Worm (Caenorhabditis elegans) whole organism, young adult: ENCODE results near the gene F15D4.6.

Experiments
- B0261.1 ChIP-seq: sonication (generic microtip); optimal IDR thresholded peaks from 2 replicates; lab custom pipeline; 2016; ENCODE audit warnings: mild to moderate bottlenecking, missing genetic modification characterization, moderate library complexity, missing compliant biosample characterization
- B0336.3 ChIP-seq: fragments of 200-800 bp; sonication (Bioruptor generic); IDR thresholded peaks from 2 replicates; pipeline ENCODE4 v1.3.6; 2022; ENCODE audit warnings: missing genetic modification characterization, missing compliant biosample characterization
- C17E4.6 ChIP-seq: fragments of 200-800 bp; sonication (Bioruptor generic); IDR thresholded peaks from 2 replicates; pipeline ENCODE4 v1.3.6; 2022; ENCODE audit warnings: missing genetic modification reagents, missing genetic modification characterization, missing compliant biosample characterization
- F10E7.11 ChIP-seq: sonication (generic microtip); optimal IDR thresholded peaks from 2 replicates; lab custom pipeline; 2017; ENCODE audit warnings: mild to moderate bottlenecking, missing genetic modification characterization, moderate library complexity, missing compliant biosample characterization
- F22D6.2 ChIP-seq: sonication (generic microtip); optimal IDR thresholded peaks from 2 replicates; lab custom pipeline; 2016; ENCODE audit warnings: mild to moderate bottlenecking, missing genetic modification characterization, missing compliant biosample characterization
- F33H1.4 ChIP-seq: fragments of 200-800 bp; sonication (Bioruptor generic); IDR thresholded peaks from 2 replicates; pipeline ENCODE4 v1.3.6; 2022; ENCODE audit warnings: missing genetic modification reagents, missing genetic modification characterization, missing compliant biosample characterization
- F52B5.7 ChIP-seq: sonication (generic microtip); optimal IDR thresholded peaks from 2 replicates; lab custom pipeline; 2016; ENCODE audit warnings: mild to moderate bottlenecking, missing genetic modification characterization, missing compliant biosample characterization
- K12H6.12 ChIP-seq: fragments of 200-800 bp; sonication (Bioruptor generic); optimal IDR thresholded peaks from 2 replicates; lab custom pipeline; 2018; ENCODE audit warnings: mild to moderate bottlenecking, missing genetic modification characterization, missing compliant biosample characterization
- T07F8.4 ChIP-seq: sonication (generic microtip); optimal IDR thresholded peaks from 2 replicates; lab custom pipeline; 2016; ENCODE audit warnings: mild to moderate bottlenecking, missing genetic modification characterization, moderate library complexity, missing compliant biosample characterization
- Y53F4B.3 ChIP-seq: fragments of 200-800 bp; sonication (Bioruptor generic); IDR thresholded peaks from 2 replicates; pipeline ENCODE4 v1.3.6; 2022; ENCODE audit warnings: missing genetic modification reagents, missing genetic modification characterization, missing compliant biosample characterization
- Y53G8AR.9 ChIP-seq: fragments of 200-800 bp; sonication (Bioruptor generic); conservative IDR thresholded peaks from 2 replicates; pipeline ENCODE4 v1.3.6; 2022; ENCODE audit warnings: missing genetic modification reagents, missing genetic modification characterization, missing compliant biosample characterization
- Y95B8A.8 ChIP-seq: fragments of 200-800 bp; sonication (Bioruptor generic); IDR thresholded peaks from 2 replicates; pipeline ENCODE4 v1.3.6; 2022; ENCODE audit warnings: missing genetic modification reagents, missing genetic modification characterization, missing compliant biosample characterization
- ZK185.1 ChIP-seq: sonication (generic microtip); optimal IDR thresholded peaks from 2 replicates; lab custom pipeline; 2016; ENCODE audit warnings: mild to moderate bottlenecking, missing genetic modification characterization, missing compliant biosample characterization; ENCODE audit not compliant: poor library complexity, severe bottlenecking
- ama-1 ChIP-seq, 3 experiments: fragments of 150-350 bp in 1 of 3; sonication (generic microtip) in 2 of 3; optimal IDR thresholded peaks; 2 replicates each; lab custom pipeline; 2014 to 2018; ENCODE audit warnings: missing biosample characterization in 2 of 3, missing genetic modification characterization in 2 of 3, missing genetic modification reagents in 2 of 3
- aptf-2 ChIP-seq: fragments of 200-800 bp; sonication (Bioruptor generic); conservative IDR thresholded peaks from 2 replicates; pipeline ENCODE4 v1.3.6; 2022; ENCODE audit warnings: missing genetic modification reagents, missing genetic modification characterization, missing compliant biosample characterization
- bed-1 ChIP-seq: fragments of 200-800 bp; sonication (Bioruptor generic); IDR thresholded peaks from 2 replicates; pipeline ENCODE4 v1.3.6; 2022; ENCODE audit warnings: missing genetic modification reagents, missing genetic modification characterization, missing compliant biosample characterization
- ccch-3 ChIP-seq: fragments of 200-800 bp; sonication (Bioruptor generic); optimal IDR thresholded peaks from 2 replicates; lab custom pipeline; 2018; ENCODE audit warnings: mild to moderate bottlenecking, missing genetic modification characterization, missing compliant biosample characterization
- cebp-2 ChIP-seq: fragments of 200-800 bp; sonication (Bioruptor generic); IDR thresholded peaks from 2 replicates; pipeline ENCODE4 v1.3.6; 2022; ENCODE audit warnings: missing genetic modification characterization, missing compliant biosample characterization
- ceh-100 ChIP-seq: fragments of 200-800 bp; sonication (Bioruptor generic); IDR thresholded peaks from 2 replicates; pipeline ENCODE4 v1.3.6; 2022; ENCODE audit warnings: missing genetic modification reagents, missing genetic modification characterization, missing compliant biosample characterization
- ceh-40 ChIP-seq: fragments of 200-800 bp; sonication (Bioruptor generic); IDR thresholded peaks from 2 replicates; pipeline ENCODE4 v1.3.6; 2022; ENCODE audit warnings: missing genetic modification characterization, missing compliant biosample characterization
- ceh-58 ChIP-seq: fragments of 200-800 bp; sonication (Bioruptor generic); IDR thresholded peaks from 2 replicates; pipeline ENCODE4 v1.3.6; 2022; ENCODE audit warnings: missing genetic modification characterization, missing compliant biosample characterization
- ceh-91 ChIP-seq: fragments of 200-800 bp; sonication (Bioruptor generic); IDR thresholded peaks from 2 replicates; pipeline ENCODE4 v1.3.6; 2022; ENCODE audit warnings: missing genetic modification reagents, missing genetic modification characterization, missing compliant biosample characterization
- chd-7 ChIP-seq: sonication (generic microtip); optimal IDR thresholded peaks from 2 replicates; lab custom pipeline; 2016; ENCODE audit warnings: mild to moderate bottlenecking, missing genetic modification characterization, moderate library complexity, missing compliant biosample characterization
- egrh-3 ChIP-seq: fragments of 200-800 bp; sonication (Bioruptor generic); IDR thresholded peaks from 2 replicates; pipeline ENCODE4 v1.3.6; 2022; ENCODE audit warnings: missing genetic modification reagents, missing genetic modification characterization, missing compliant biosample characterization
- fkh-3 ChIP-seq: sonication (generic microtip); optimal IDR thresholded peaks from 2 replicates; lab custom pipeline; 2016; ENCODE audit warnings: mild to moderate bottlenecking, missing genetic modification characterization, missing compliant biosample characterization
- gei-17 ChIP-seq: fragments of 200-800 bp; sonication (Bioruptor generic); optimal IDR thresholded peaks from 2 replicates; lab custom pipeline; 2018; ENCODE audit warnings: mild to moderate bottlenecking, missing genetic modification characterization, missing compliant biosample characterization
- hlh-26 ChIP-seq: fragments of 200-800 bp; sonication (Bioruptor generic); conservative IDR thresholded peaks from 2 replicates; pipeline ENCODE4 v1.3.6; 2022; ENCODE audit warnings: missing genetic modification reagents, missing genetic modification characterization, missing compliant biosample characterization
- hrde-1 ChIP-seq: sonication (generic microtip); optimal IDR thresholded peaks from 2 replicates; lab custom pipeline; 2016; ENCODE audit warnings: missing genetic modification characterization, mild to moderate bottlenecking, missing compliant biosample characterization, moderate library complexity, missing genotype, missing genetic modification reagents, borderline replicate concordance
- lin-35 ChIP-seq, 3 experiments: fragments of 150-350 bp in 2 of 3; sonication (generic microtip) in 1 of 3; optimal IDR thresholded peaks; 2 replicates each; lab custom pipeline; 2014 to 2018; ENCODE audit warnings: missing biosample characterization in 3 of 3, missing genetic modification characterization in 3 of 3, missing genetic modification reagents in 3 of 3
- lir-1 ChIP-seq: fragments of 200-800 bp; sonication (Bioruptor generic); conservative IDR thresholded peaks from 2 replicates; pipeline ENCODE4 v1.3.6; 2022; ENCODE audit warnings: missing genetic modification reagents, missing genetic modification characterization, missing compliant biosample characterization
- lsl-1 ChIP-seq: fragments of 200-800 bp; sonication (Bioruptor generic); optimal IDR thresholded peaks from 2 replicates; lab custom pipeline; 2018; ENCODE audit warnings: mild to moderate bottlenecking, missing genetic modification characterization, moderate library complexity, missing compliant biosample characterization
- mxl-1 ChIP-seq: sonication (generic microtip); optimal IDR thresholded peaks from 2 replicates; lab custom pipeline; 2016; ENCODE audit warnings: missing genetic modification characterization, missing compliant biosample characterization
- nhr-179 ChIP-seq: sonication (generic microtip); optimal IDR thresholded peaks from 2 replicates; lab custom pipeline; 2016; ENCODE audit warnings: mild to moderate bottlenecking, missing genetic modification characterization, missing compliant biosample characterization
- pbrm-1 ChIP-seq: fragments of 200-800 bp; sonication (Bioruptor generic); IDR thresholded peaks from 2 replicates; pipeline ENCODE4 v1.3.6; 2022; ENCODE audit warnings: missing genetic modification reagents, missing genetic modification characterization, missing compliant biosample characterization
- pha-4 ChIP-seq: fragments of 150-350 bp; sonication (generic microtip); optimal IDR thresholded peaks from 2 replicates; lab custom pipeline; 2014; ENCODE audit warnings: missing biosample characterization, missing genetic modification reagents, missing genetic modification characterization
- snpc-4 ChIP-seq, 5 experiments: fragments of 150-350 bp in 1 of 5; sonication (generic microtip) in 4 of 5; optimal IDR thresholded peaks; 2 replicates each; lab custom pipeline; 2014 to 2018; ENCODE audit warnings: missing genetic modification characterization in 5 of 5, missing biosample characterization in 3 of 5, antibody characterized with exemption in 2 of 5, mild to moderate bottlenecking in 2 of 5, missing compliant biosample characterization in 2 of 5, missing genotype in 2 of 5, moderate library complexity in 2 of 5, missing genetic modification reagents in 1 of 5
- tbx-9 ChIP-seq: sonication (generic microtip); optimal IDR thresholded peaks from 2 replicates; lab custom pipeline; 2016; ENCODE audit warnings: borderline replicate concordance, missing genetic modification characterization, inconsistent platforms, missing compliant biosample characterization
- tlf-1 ChIP-seq: fragments of 200-800 bp; sonication (Bioruptor generic); optimal IDR thresholded peaks from 2 replicates; lab custom pipeline; 2018; ENCODE audit warnings: mild to moderate bottlenecking, missing genetic modification characterization, missing compliant biosample characterization
- unc-130 ChIP-seq: sonication (generic microtip); optimal IDR thresholded peaks from 2 replicates; lab custom pipeline; 2016; ENCODE audit warnings: missing genetic modification reagents, missing genetic modification characterization, missing compliant biosample characterization
- unc-62 ChIP-seq: fragments of 150-350 bp; optimal IDR thresholded peaks from 2 replicates; lab custom pipeline; 2014; ENCODE audit warnings: missing biosample characterization, missing genetic modification reagents, missing genetic modification characterization
- xnd-1 ChIP-seq: sonication (generic microtip); optimal IDR thresholded peaks from 2 replicates; lab custom pipeline; 2016; ENCODE audit warnings: missing genotype, missing genetic modification reagents, missing genetic modification characterization, missing compliant biosample characterization
- zfh-2 ChIP-seq: fragments of 200-800 bp; sonication (Bioruptor generic); conservative IDR thresholded peaks from 2 replicates; pipeline ENCODE4 v1.3.6; 2022; ENCODE audit warnings: missing genetic modification reagents, missing genetic modification characterization, missing compliant biosample characterization
- ztf-18 ChIP-seq: sonication (generic microtip); optimal IDR thresholded peaks from 2 replicates; lab custom pipeline; 2016; ENCODE audit warnings: missing genotype, mild to moderate bottlenecking, missing genetic modification characterization, missing compliant biosample characterization
- ztf-22 ChIP-seq: fragments of 200-800 bp; sonication (Bioruptor generic); optimal IDR thresholded peaks from 2 replicates; lab custom pipeline; 2018; ENCODE audit warnings: mild to moderate bottlenecking, missing genetic modification characterization, moderate library complexity, missing compliant biosample characterization
- ztf-26 ChIP-seq: sonication (generic microtip); optimal IDR thresholded peaks from 2 replicates; lab custom pipeline; 2017; ENCODE audit warnings: missing genetic modification characterization, missing compliant biosample characterization

Gene F15D4.6

ce11 chrII:13248886-13249285, at the start of gene F15D4.6:
Gene F15D4.6 (plus strand): TSS chrII:13249186.
- TF ChIP-seq tlf-1 (GFP tag; lab: Kevin White, UChicago) (no peak), F33H1.4 (GFP tag; lab: Robert Waterston, UW) (no peak), unc-62 (GFP tag; lab: Kevin White, UChicago) (no peak)

DNA sequence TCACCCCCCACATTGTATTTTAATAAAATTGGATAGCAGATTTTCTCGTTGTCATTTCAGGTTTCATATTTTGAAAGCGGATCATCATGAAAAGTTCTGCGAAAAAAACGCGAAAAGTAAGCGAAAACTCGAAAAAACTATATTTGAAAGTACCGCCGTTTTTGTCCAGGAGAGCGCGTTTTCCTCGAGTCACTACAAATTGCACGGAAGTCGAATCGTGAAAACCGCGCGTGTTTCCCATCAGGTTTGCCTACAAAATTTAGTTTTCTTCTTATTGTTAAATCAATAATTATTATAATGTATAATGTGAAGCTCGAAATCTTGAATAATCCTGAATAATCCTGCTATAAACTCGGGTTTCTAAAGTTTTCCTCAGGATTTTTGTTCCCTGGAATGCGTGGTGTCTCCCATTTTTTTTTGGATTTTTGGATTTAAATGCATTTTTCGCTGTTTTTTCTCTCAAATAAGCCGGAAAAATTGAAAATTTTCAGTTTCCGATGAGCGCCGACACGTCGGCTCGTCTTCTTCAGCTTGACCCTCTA, 49.2 kb upstream of the F15D4.6 start, which contains the start of gene btf-1:
Gene btf-1, plus strand, starts transcription at position 492 of the 542 bp plus-strand sequence.
- TF ChIP-seq ceh-40 (GFP tag; lab: Robert Waterston, UW) (no peak), F22D6.2 (tag; lab: Kevin White, UChicago) (no peak), aptf-2 (GFP tag; lab: Robert Waterston, UW) (no peak), ceh-58 (no peak), xnd-1 (tag; lab: Kevin White, UChicago) (no peak), lin-35 (GFP tag; optimal IDR thresholded peaks at IDR 0.05; lab: Kevin White, UChicago) (peak in 1 of 3 experiments; percentile 86), Y95B8A.8 (0 out of 2 replicates have a peak, but pooled peaks have one; percentile 19), egrh-3 (no peak), ccch-3 (GFP tag; lab: Kevin White, UChicago) (peak; percentile 62), F33H1.4 (GFP tag; lab: Robert Waterston, UW) (no peak; the same call in 1 of the 2 replicates), ceh-91 (GFP tag; lab: Robert Waterston, UW) (peak; percentile 30; the same call in 1 of the 2 replicates), ztf-18 (peak; percentile 57), cebp-2 (GFP tag; lab: Robert Waterston, UW) (no peak), ceh-100 (peak; percentile 97), pha-4 (tag; lab: Kevin White, UChicago) (peak; percentile 19), hrde-1 (tag; lab: Kevin White, UChicago) (peak; percentile 76), K12H6.12 (tag; lab: Kevin White, UChicago) (peak; percentile 88), Y53G8AR.9 (GFP tag; lab: Robert Waterston, UW) (peak; percentile 76; the same call in 1 of the 2 replicates), C17E4.6 (GFP tag; lab: Robert Waterston, UW) (0 out of 2 replicates have a peak, but pooled peaks have one; percentile 46), mxl-1 (tag; lab: Kevin White, UChicago) (no peak), lir-1 (GFP tag; lab: Robert Waterston, UW) (no peak), T07F8.4 (peak; percentile 18), B0261.1 (tag; lab: Kevin White, UChicago) (no peak), bed-1 (GFP tag; lab: Robert Waterston, UW) (no peak), F10E7.11 (tag; lab: Kevin White, UChicago) (peak; percentile 72), tbx-9 (tag; lab: Kevin White, UChicago) (no peak), nhr-179 (tag; lab: Kevin White, UChicago) (no peak), B0336.3 (GFP tag; lab: Robert Waterston, UW) (peak; percentile 78), zfh-2 (no peak), lsl-1 (GFP tag; lab: Kevin White, UChicago) (peak; percentile 27), ztf-22 (GFP tag; lab: Kevin White, UChicago) (no peak), ztf-26 (peak; percentile 11), gei-17 (GFP tag; lab: Kevin White, UChicago) (no peak), chd-7 (tag; lab: Kevin White, UChicago) (no peak), unc-130 (GFP tag; lab: Kevin White, UChicago) (peak; percentile 64), ama-1 (optimal IDR thresholded peaks at IDR 0.05; lab: Kevin White, UChicago) (peak; percentile 58), ama-1 (GFP tag; optimal IDR thresholded peaks at IDR 0.05; lab: Kevin White, UChicago) (peak in 1 of 2 experiments; percentile 63), snpc-4 (GFP tag; optimal IDR thresholded peaks at IDR 0.05; lab: Kevin White, UChicago) (no peak), snpc-4 (tag; optimal IDR thresholded peaks at IDR 0.05; lab: Kevin White, UChicago) (peak in 2 of 4 experiments; percentile 48 to 67), F52B5.7 (tag; lab: Kevin White, UChicago) (no peak), hlh-26 (GFP tag; lab: Robert Waterston, UW) (no peak), fkh-3 (no peak), Y53F4B.3 (GFP tag; lab: Robert Waterston, UW) (no peak), pbrm-1 (GFP tag; lab: Robert Waterston, UW) (peak; percentile 55; the same call in 1 of the 2 replicates), ZK185.1 (tag; lab: Kevin White, UChicago) (no peak)
